Worm (Caenorhabditis elegans) whole organism, young adult: Measurements from ENCODE around the gene F55G7.4.

Experiments
- ceh-91 ChIP-seq: fragments of 200-800 bp; sonication (Bioruptor generic); IDR thresholded peaks from 2 replicates; pipeline ENCODE4 v1.3.6; 2022; ENCODE audit warnings: missing genetic modification reagents, missing genetic modification characterization, missing compliant biosample characterization
- ekl-4 ChIP-seq: fragments of 200-800 bp; sonication (Bioruptor generic); IDR thresholded peaks from 2 replicates; pipeline ENCODE4 v1.3.6; 2022; ENCODE audit warnings: missing genetic modification reagents, missing genetic modification characterization, missing compliant biosample characterization

ce11 chrX:11909168-11909567, 18.5 kb upstream of the F55G7.4 start:
- no peak for TF ChIP-seq ceh-91 (GFP tag; lab: Robert Waterston, UW)
- TF ChIP-seq ekl-4 (GFP tag; lab: Robert Waterston, UW) = no peak
